Fruit fly (Drosophila melanogaster) whole organism, prepupa: ENCODE data around the gene kis.
A peak's percentile ranks its signal among the peaks of the same experiment; 100 is the strongest.

Experiments
- Blimp-1 ChIP-seq: fragments of 200-800 bp; sonication (Bioruptor generic); optimal IDR thresholded peaks from 3 replicates; lab custom pipeline; 2017; ENCODE audit warnings: missing biosample characterization, missing genetic modification characterization, mild to moderate bottlenecking, moderate library complexity, missing genetic modification reagents
- CG10631 ChIP-seq: fragments of 200-800 bp; sonication (Bioruptor generic); optimal IDR thresholded peaks from 2 replicates; lab custom pipeline; 2016; ENCODE audit warnings: missing biosample characterization, missing genetic modification characterization
- CG10669 ChIP-seq: fragments of 200-800 bp; sonication (Bioruptor generic); optimal IDR thresholded peaks from 3 replicates; lab custom pipeline; 2018; ENCODE audit warnings: missing biosample characterization, mild to moderate bottlenecking, missing genetic modification characterization, moderate library complexity
- CG11294 ChIP-seq: fragments of 200-800 bp; sonication (Bioruptor generic); IDR thresholded peaks from 2 replicates; pipeline ENCODE4 v1.3.6; 2022; ENCODE audit warnings: missing biosample characterization, missing genetic modification characterization
- CG11762 ChIP-seq: fragments of 200-800 bp; sonication (Bioruptor generic); optimal IDR thresholded peaks from 3 replicates; lab custom pipeline; 2016; ENCODE audit warnings: missing biosample characterization, missing genetic modification characterization; ENCODE audit not compliant: insufficient read depth
- CG11902 ChIP-seq: fragments of 200-800 bp; sonication (Bioruptor generic); optimal IDR thresholded peaks from 3 replicates; lab custom pipeline; 2016; ENCODE audit warnings: missing biosample characterization, missing genetic modification characterization
- CG15336 ChIP-seq: fragments of 200-800 bp; sonication (Bioruptor generic); IDR thresholded peaks from 2 replicates; pipeline ENCODE4 v1.3.6; 2022; ENCODE audit warnings: missing biosample characterization, missing genetic modification characterization
- CG16779 ChIP-seq: fragments of 200-800 bp; sonication (Bioruptor generic); optimal IDR thresholded peaks from 3 replicates; lab custom pipeline; 2017; ENCODE audit warnings: missing biosample characterization, mild to moderate bottlenecking, missing genetic modification characterization
- CG3032 ChIP-seq: fragments of 200-800 bp; optimal IDR thresholded peaks from 2 replicates; lab custom pipeline; 2019; ENCODE audit warnings: missing biosample characterization, mild to moderate bottlenecking, missing genetic modification characterization, moderate library complexity
- CG31627 ChIP-seq: fragments of 200-800 bp; sonication (Bioruptor generic); optimal IDR thresholded peaks from 3 replicates; lab custom pipeline; 2016; ENCODE audit warnings: missing biosample characterization, missing genetic modification characterization
- CG32006 ChIP-seq: fragments of 200-800 bp; sonication (Bioruptor generic); optimal IDR thresholded peaks from 3 replicates; lab custom pipeline; 2017; ENCODE audit warnings: missing biosample characterization, mild to moderate bottlenecking, missing genetic modification characterization
- CG34406 ChIP-seq: fragments of 200-800 bp; sonication (Bioruptor generic); optimal IDR thresholded peaks from 3 replicates; lab custom pipeline; 2016; ENCODE audit warnings: missing biosample characterization, missing genetic modification characterization
- CG3919 ChIP-seq: fragments of 200-800 bp; sonication (Bioruptor generic); optimal IDR thresholded peaks from 3 replicates; lab custom pipeline; 2016; ENCODE audit warnings: missing biosample characterization, missing genetic modification characterization
- CG4318 ChIP-seq: fragments of 200-800 bp; sonication (Bioruptor generic); optimal IDR thresholded peaks from 3 replicates; lab custom pipeline; 2017; ENCODE audit warnings: missing biosample characterization, mild to moderate bottlenecking, missing genetic modification characterization
- CG6163 ChIP-seq: fragments of 200-800 bp; sonication (Bioruptor generic); IDR thresholded peaks from 3 replicates; pipeline ENCODE4 v1.3.6; 2022; ENCODE audit warnings: missing biosample characterization, missing genetic modification characterization
- CG6276 ChIP-seq: fragments of 200-800 bp; sonication (Bioruptor generic); optimal IDR thresholded peaks from 2 replicates; lab custom pipeline; 2017; ENCODE audit warnings: missing biosample characterization, mild to moderate bottlenecking, missing genetic modification characterization
- CG6792 ChIP-seq: fragments of 200-800 bp; sonication (Bioruptor generic); optimal IDR thresholded peaks from 3 replicates; lab custom pipeline; 2016; ENCODE audit warnings: missing biosample characterization, missing genetic modification characterization
- CG6854 ChIP-seq: fragments of 200-800 bp; sonication (Bioruptor generic); optimal IDR thresholded peaks from 2 replicates; lab custom pipeline; 2017; ENCODE audit warnings: missing biosample characterization, mild to moderate bottlenecking, missing genetic modification characterization
- CG7368 ChIP-seq: fragments of 200-800 bp; sonication (Bioruptor generic); optimal IDR thresholded peaks from 3 replicates; lab custom pipeline; 2016; ENCODE audit warnings: missing biosample characterization, missing genetic modification characterization
- CG8119 ChIP-seq: fragments of 200-800 bp; sonication (Bioruptor generic); IDR thresholded peaks from 3 replicates; pipeline ENCODE4 v1.3.6; 2022; ENCODE audit warnings: missing biosample characterization, missing genetic modification characterization
- CG8632 ChIP-seq: fragments of 200-800 bp; sonication (Bioruptor generic); optimal IDR thresholded peaks from 3 replicates; lab custom pipeline; 2016; ENCODE audit warnings: missing biosample characterization, missing genetic modification characterization
- CG9139 ChIP-seq: fragments of 200-800 bp; sonication (Bioruptor generic); optimal IDR thresholded peaks from 3 replicates; lab custom pipeline; 2017; ENCODE audit warnings: missing biosample characterization, mild to moderate bottlenecking, missing genetic modification characterization
- Eip75B ChIP-seq: fragments of 200-800 bp; sonication (Bioruptor generic); optimal IDR thresholded peaks from 3 replicates; lab custom pipeline; 2016; ENCODE audit warnings: missing biosample characterization, missing genetic modification characterization
- Eip78C ChIP-seq: fragments of 200-800 bp; sonication (Bioruptor generic); peaks from one replicate; lab custom pipeline; 2016; ENCODE audit warnings: missing biosample characterization, missing genetic modification characterization
- Ets21C ChIP-seq: fragments of 200-800 bp; sonication (Bioruptor generic); optimal IDR thresholded peaks from 3 replicates; lab custom pipeline; 2016; ENCODE audit warnings: missing biosample characterization, missing genetic modification characterization
- Ets96B ChIP-seq: fragments of 200-800 bp; optimal IDR thresholded peaks from 2 replicates; lab custom pipeline; 2019; ENCODE audit warnings: missing biosample characterization, mild to moderate bottlenecking, missing genetic modification characterization, moderate library complexity
- Hr38 ChIP-seq: sonication (Bioruptor generic); optimal IDR thresholded peaks from 2 replicates; lab custom pipeline; 2016; ENCODE audit warnings: missing biosample characterization, missing genetic modification characterization
- Hr39 ChIP-seq: fragments of 200-800 bp; sonication (Bioruptor generic); optimal IDR thresholded peaks from 2 replicates; lab custom pipeline; 2016; ENCODE audit warnings: missing biosample characterization, missing genetic modification characterization
- Hr4 ChIP-seq: fragments of 200-800 bp; sonication (Bioruptor generic); optimal IDR thresholded peaks from 3 replicates; lab custom pipeline; 2016; ENCODE audit warnings: missing biosample characterization, missing genetic modification characterization
- Lpt ChIP-seq: fragments of 200-800 bp; sonication (Bioruptor generic); optimal IDR thresholded peaks from 3 replicates; lab custom pipeline; 2016; ENCODE audit warnings: missing biosample characterization, missing genetic modification characterization
- Met ChIP-seq: fragments of 200-800 bp; sonication (Bioruptor generic); optimal IDR thresholded peaks from 3 replicates; lab custom pipeline; 2016; ENCODE audit warnings: missing biosample characterization, missing genetic modification characterization
- OdsH ChIP-seq: fragments of 200-800 bp; sonication (Bioruptor generic); optimal IDR thresholded peaks from 3 replicates; lab custom pipeline; 2016; ENCODE audit warnings: missing biosample characterization, missing genetic modification characterization
- Smox ChIP-seq: fragments of 200-800 bp; sonication (Bioruptor generic); optimal IDR thresholded peaks from 3 replicates; lab custom pipeline; 2016; ENCODE audit warnings: missing biosample characterization, missing genetic modification characterization
- Sox102F ChIP-seq: fragments of 200-800 bp; sonication (Bioruptor generic); optimal IDR thresholded peaks from 2 replicates; lab custom pipeline; 2016; ENCODE audit warnings: missing biosample characterization, mild to moderate bottlenecking, missing genetic modification characterization
- Sox14 ChIP-seq: fragments of 200-800 bp; sonication (Bioruptor generic); optimal IDR thresholded peaks from 3 replicates; lab custom pipeline; 2016; ENCODE audit warnings: missing biosample characterization, missing genetic modification characterization
- Sox15 ChIP-seq: fragments of 200-800 bp; sonication (Bioruptor generic); optimal IDR thresholded peaks from 3 replicates; lab custom pipeline; 2016; ENCODE audit warnings: missing biosample characterization, missing genetic modification characterization
- achi ChIP-seq: fragments of 200-800 bp; sonication (Bioruptor generic); optimal IDR thresholded peaks from 3 replicates; lab custom pipeline; 2016; ENCODE audit warnings: missing biosample characterization, missing genetic modification characterization
- acj6 ChIP-seq: fragments of 200-800 bp; sonication (Bioruptor generic); optimal IDR thresholded peaks from 3 replicates; lab custom pipeline; 2016; ENCODE audit warnings: missing biosample characterization, missing genetic modification characterization
- cyc ChIP-seq: fragments of 200-800 bp; sonication (Bioruptor generic); optimal IDR thresholded peaks from 3 replicates; lab custom pipeline; 2016; ENCODE audit warnings: missing biosample characterization, missing genetic modification characterization
- dac ChIP-seq: fragments of 200-800 bp; sonication (Bioruptor generic); optimal IDR thresholded peaks from 2 replicates; lab custom pipeline; 2017; ENCODE audit warnings: missing biosample characterization, mild to moderate bottlenecking, missing genetic modification characterization
- dsx ChIP-seq: fragments of 200-800 bp; optimal IDR thresholded peaks from 3 replicates; lab custom pipeline; 2019; ENCODE audit warnings: missing biosample characterization, mild to moderate bottlenecking, missing genetic modification characterization, moderate library complexity; ENCODE audit not compliant: poor library complexity, severe bottlenecking
- eg ChIP-seq: fragments of 200-800 bp; sonication (Bioruptor generic); IDR thresholded peaks from 3 replicates; pipeline ENCODE4 v1.3.6; 2022; ENCODE audit warnings: missing biosample characterization, missing genetic modification characterization
- esn ChIP-seq: fragments of 200-800 bp; sonication (Bioruptor generic); optimal IDR thresholded peaks from 2 replicates; lab custom pipeline; 2016; ENCODE audit warnings: missing biosample characterization, mild to moderate bottlenecking, missing genetic modification characterization, moderate library complexity
- fd59A ChIP-seq: fragments of 200-800 bp; sonication (Bioruptor generic); optimal IDR thresholded peaks from 2 replicates; lab custom pipeline; 2017; ENCODE audit warnings: missing biosample characterization, mild to moderate bottlenecking, missing genetic modification characterization, missing genetic modification reagents
- fd85E ChIP-seq: fragments of 200-800 bp; sonication (Bioruptor generic); optimal IDR thresholded peaks from 3 replicates; lab custom pipeline; 2016; ENCODE audit warnings: missing biosample characterization, missing genetic modification characterization
- fkh ChIP-seq: fragments of 200-800 bp; sonication (Bioruptor generic); optimal IDR thresholded peaks from 3 replicates; lab custom pipeline; 2017; ENCODE audit warnings: missing biosample characterization, mild to moderate bottlenecking, missing genetic modification characterization, moderate library complexity
- net ChIP-seq: fragments of 200-800 bp; sonication (Bioruptor generic); optimal IDR thresholded peaks from 3 replicates; lab custom pipeline; 2016; ENCODE audit warnings: missing biosample characterization, missing genetic modification characterization
- pdm3 ChIP-seq: fragments of 200-800 bp; sonication (Bioruptor generic); optimal IDR thresholded peaks from 3 replicates; lab custom pipeline; 2016; ENCODE audit warnings: missing biosample characterization, missing genetic modification characterization
- salr ChIP-seq, 2 experiments: fragments of 200-800 bp; sonication (Bioruptor generic); optimal IDR thresholded peaks; 3 replicates each; lab custom pipeline; 2016 to 2018; ENCODE audit warnings: missing biosample characterization in 2 of 2, missing genetic modification characterization in 2 of 2, mild to moderate bottlenecking in 1 of 2
- ss ChIP-seq, 2 experiments: fragments of 200-800 bp; sonication (Bioruptor generic); optimal IDR thresholded peaks; 2 replicates in 1 of 2; 3 replicates in 1 of 2; lab custom pipeline; 2017 to 2018; ENCODE audit warnings: mild to moderate bottlenecking in 2 of 2, missing biosample characterization in 2 of 2, missing genetic modification characterization in 2 of 2, moderate library complexity in 1 of 2
- topi ChIP-seq: fragments of 200-800 bp; sonication (Bioruptor generic); optimal IDR thresholded peaks from 3 replicates; lab custom pipeline; 2016; ENCODE audit warnings: missing biosample characterization, missing genetic modification characterization
- vri ChIP-seq: fragments of 200-800 bp; sonication (Bioruptor generic); optimal IDR thresholded peaks from 3 replicates; lab custom pipeline; 2016; ENCODE audit warnings: missing biosample characterization, mild to moderate bottlenecking, missing genetic modification characterization

kis gene

dm6 chr2L:223351-223750 is 27.3 kb downstream of the kis start:
- TF ChIP-seq fkh (peak; percentile 34), CG9139 (GFP tag; lab: Kevin White, UChicago) (peak; percentile 73), CG8119 (peak; percentile 96), fd85E (GFP tag; lab: Kevin White, UChicago) (peak; percentile 80), Hr39 (GFP tag; lab: Kevin White, UChicago) (peak; percentile 92), Blimp-1 (GFP tag; lab: Kevin White, UChicago) (peak; percentile 61), CG3919 (GFP tag; lab: Kevin White, UChicago) (peak; percentile 97), pdm3 (GFP tag; lab: Kevin White, UChicago) (peak; percentile 95), Hr38 (GFP tag; lab: Kevin White, UChicago) (peak; percentile 29), Sox14 (GFP tag; lab: Kevin White, UChicago) (peak; percentile 97), Sox15 (GFP tag; lab: Kevin White, UChicago) (peak; percentile 88), esn (GFP tag; lab: Kevin White, UChicago) (peak; percentile 94), Ets21C (GFP tag; lab: Kevin White, UChicago) (peak; percentile 86), Eip75B (peak; percentile 95), CG8632 (GFP tag; lab: Kevin White, UChicago) (peak; percentile 92), OdsH (GFP tag; lab: Kevin White, UChicago) (peak; percentile 96), CG34406 (GFP tag; lab: Kevin White, UChicago) (peak; percentile 90), Smox (GFP tag; lab: Kevin White, UChicago) (peak; percentile 87), CG6854 (GFP tag; lab: Kevin White, UChicago) (no peak), eg (GFP tag; lab: Robert Waterston, UW) (peak; percentile 97), CG6792 (peak; percentile 92), CG31627 (GFP tag; lab: Kevin White, UChicago) (peak; percentile 91), ss (GFP tag; optimal IDR thresholded peaks at IDR 0.05; lab: Kevin White, UChicago) (peak; percentile 70 to 77), Lpt (peak; percentile 88), cyc (GFP tag; lab: Kevin White, UChicago) (peak; percentile 89), salr (GFP tag; optimal IDR thresholded peaks at IDR 0.05; lab: Kevin White, UChicago) (peak; percentile 82 to 96), fd59A (peak; percentile 93), CG10631 (peak; percentile 94), dac (GFP tag; lab: Kevin White, UChicago) (peak; percentile 92), achi (GFP tag; lab: Kevin White, UChicago) (peak; percentile 96), CG16779 (tag; lab: Kevin White, UChicago) (peak; percentile 89), Met (GFP tag; lab: Kevin White, UChicago) (peak; percentile 93), CG6163 (GFP tag; lab: Robert Waterston, UW) (peak; percentile 97), CG11902 (GFP tag; lab: Kevin White, UChicago) (peak; percentile 86), CG7368 (GFP tag; lab: Kevin White, UChicago) (peak; percentile 92), Eip78C (peak; percentile 98), CG4318 (GFP tag; lab: Kevin White, UChicago) (peak; percentile 92), CG3032 (tag; lab: Kevin White, UChicago) (peak; percentile 91), Ets96B (tag; lab: Kevin White, UChicago) (peak; percentile 95), acj6 (peak; percentile 93), dsx (GFP tag; lab: Kevin White, UChicago) (peak; percentile 84), Sox102F (peak; percentile 90), CG10669 (GFP tag; lab: Kevin White, UChicago) (peak; percentile 93), CG6276 (peak; percentile 93), CG32006 (GFP tag; lab: Kevin White, UChicago) (peak; percentile 95), CG11294 (GFP tag; lab: Robert Waterston, UW) (peak; percentile 91), CG11762 (peak; percentile 87), CG15336 (GFP tag; lab: Robert Waterston, UW) (peak; percentile 95), net (GFP tag; lab: Kevin White, UChicago) (peak; percentile 96), Hr4 (GFP tag; lab: Kevin White, UChicago) (peak; percentile 94), vri (GFP tag; lab: Kevin White, UChicago) (peak; percentile 90), topi (GFP tag; lab: Kevin White, UChicago) (peak; percentile 93)
